Worm (Caenorhabditis elegans): ENCODE results near the gene W02F12.4.
A peak's percentile ranks its signal among the peaks of the same experiment; 100 is the strongest.

The W02F12.4 gene

DNA sequence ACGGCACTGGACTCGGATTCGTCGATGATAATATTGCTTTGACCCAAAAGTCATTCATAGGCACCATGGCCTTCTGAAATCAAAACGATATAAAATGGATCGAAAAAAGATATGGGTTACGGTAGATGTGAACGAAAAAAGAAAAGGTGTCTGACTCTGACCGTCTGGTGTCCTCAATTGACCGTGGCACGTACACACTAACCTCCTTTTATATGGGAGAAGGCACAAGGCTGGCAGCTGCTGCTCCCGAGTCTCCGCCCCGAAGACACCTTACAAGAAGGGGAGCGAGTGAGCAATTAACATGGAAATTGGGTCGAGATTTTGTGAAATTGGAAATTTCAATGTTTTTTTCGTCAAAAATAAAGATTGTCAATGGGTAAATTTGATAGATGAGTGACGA, 25.2 kb downstream of the W02F12.4 start, which contains the start of gene egl-46:
Gene egl-46, minus strand, starts transcription at position 73 of the 400 bp plus-strand sequence.
- TF ChIP-seq dao-5 (tag; optimal IDR thresholded peaks at IDR 0.05) (no peak), him-1 (tag; optimal IDR thresholded peaks at IDR 0.05) (no peak), W03F9.2 (tag; optimal IDR thresholded peaks at IDR 0.05) (no peak)

DNA sequence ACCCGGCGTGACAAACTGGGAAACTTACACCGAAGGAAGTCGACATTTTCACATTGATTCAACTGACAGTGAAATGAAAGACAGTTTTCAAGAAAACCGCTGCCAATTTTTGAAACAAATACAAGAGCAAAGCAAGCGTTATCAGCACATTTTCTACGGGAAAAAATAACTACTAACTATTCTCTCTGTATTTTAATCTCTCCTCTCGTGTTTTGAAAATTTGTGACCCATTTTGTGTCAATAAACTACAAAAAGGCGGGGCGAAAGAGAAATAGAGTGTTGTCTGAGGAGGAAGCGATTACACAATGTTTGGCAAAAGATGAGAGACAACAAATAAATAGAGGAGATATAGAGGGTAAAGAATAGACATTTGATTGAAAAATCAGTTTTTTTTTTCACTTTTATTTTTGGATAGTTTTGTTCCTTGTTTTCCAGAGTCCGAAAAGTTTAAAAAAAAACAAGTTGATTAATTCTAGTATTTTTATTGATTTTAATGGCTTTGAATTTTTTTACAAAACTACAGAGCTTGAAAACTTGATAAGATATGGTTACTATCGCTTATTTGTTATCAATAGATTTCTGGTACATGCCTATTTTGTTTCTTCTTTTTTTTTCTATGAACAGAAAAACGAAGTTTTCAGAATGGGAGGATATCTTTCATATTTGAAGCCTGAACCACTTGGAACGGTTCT, 30.4 kb downstream of the W02F12.4 start, which contains the start of gene cest-34:
Gene cest-34, plus strand, starts transcription at position 642 of the 692 bp plus-strand sequence.
- no peak for TF ChIP-seq him-1 (tag; optimal IDR thresholded peaks at IDR 0.05)
- no peak for TF ChIP-seq dao-5 (tag; optimal IDR thresholded peaks at IDR 0.05)
- no peak for TF ChIP-seq W03F9.2 (tag; optimal IDR thresholded peaks at IDR 0.05)

- no peak for TF ChIP-seq W03F9.2 (tag; optimal IDR thresholded peaks at IDR 0.05)
- no peak for TF ChIP-seq dao-5 (tag; optimal IDR thresholded peaks at IDR 0.05)
- TF ChIP-seq him-1 (tag; optimal IDR thresholded peaks at IDR 0.05): no peak
Measured at ce11 chrV:6673967-6674366, 32.8 kb downstream of the W02F12.4 start, which contains the start of gene cest-31. cest-31 (plus strand) TSS chrV:6674267.

DNA sequence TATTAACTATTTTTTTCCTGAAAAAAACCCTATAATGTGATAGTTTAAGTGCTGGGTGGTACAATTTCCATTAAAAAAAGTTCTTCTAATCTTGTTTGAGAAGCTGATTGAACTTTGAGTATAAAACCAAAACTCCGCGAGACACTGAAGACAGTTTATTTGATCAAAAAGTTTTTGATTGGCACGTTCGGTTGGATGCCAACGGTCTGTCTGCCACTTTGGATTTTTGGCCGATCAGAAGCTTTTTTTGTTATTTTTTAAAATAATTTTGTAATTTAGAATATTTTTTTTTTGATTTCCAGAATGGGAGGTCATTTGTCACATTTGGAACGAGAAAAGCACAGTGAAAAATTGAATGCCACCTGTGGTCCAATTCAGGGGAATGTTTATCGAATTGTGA, 37.2 kb downstream of the W02F12.4 start, which contains the start of gene cest-28:
Gene cest-28, plus strand, starts transcription at position 301 of the 400 bp plus-strand sequence.
- TF ChIP-seq dao-5 (tag; optimal IDR thresholded peaks at IDR 0.05) (no peak), W03F9.2 (tag; optimal IDR thresholded peaks at IDR 0.05) (no peak), him-1 (tag; optimal IDR thresholded peaks at IDR 0.05) (no peak)

- TF ChIP-seq W03F9.2 (tag; optimal IDR thresholded peaks at IDR 0.05): no peak
- TF ChIP-seq him-1 (tag; optimal IDR thresholded peaks at IDR 0.05): no peak
- TF ChIP-seq dao-5 (tag; optimal IDR thresholded peaks at IDR 0.05): no peak
Measured at ce11 chrV:6668741-6669140, 38.0 kb downstream of the W02F12.4 start, which contains the start of gene str-180. str-180 (minus strand) TSS chrV:6668841.

- no peak for TF ChIP-seq him-1 (tag; optimal IDR thresholded peaks at IDR 0.05)
- TF ChIP-seq dao-5 (tag; optimal IDR thresholded peaks at IDR 0.05): no peak
- no peak for TF ChIP-seq W03F9.2 (tag; optimal IDR thresholded peaks at IDR 0.05)
Measured at ce11 chrV:6666557-6666956, 40.2 kb downstream of the W02F12.4 start.

DNA sequence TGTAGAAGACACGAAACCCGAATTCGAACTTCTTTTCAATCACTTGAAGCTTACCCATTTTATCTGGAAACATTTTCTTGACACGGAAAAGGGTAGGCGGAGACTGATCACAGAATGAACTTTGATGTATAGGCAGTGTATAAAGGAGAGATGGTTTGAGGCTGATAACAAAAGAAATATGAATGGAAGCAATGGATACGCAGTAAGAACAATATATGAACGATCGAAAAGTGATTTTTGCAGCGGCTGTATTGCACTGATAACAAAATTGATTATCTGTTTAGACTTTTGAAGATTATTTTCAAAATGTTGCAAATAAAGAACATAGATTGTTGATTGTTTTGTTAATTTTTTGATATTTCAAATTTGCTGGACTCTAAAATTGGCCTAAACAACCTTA, 41.0 kb downstream of the W02F12.4 start, which contains the start of gene pmp-5:
Gene pmp-5, minus strand, starts transcription at position 63 of the 400 bp plus-strand sequence.
- no peak for TF ChIP-seq him-1 (tag; optimal IDR thresholded peaks at IDR 0.05)
- no peak for TF ChIP-seq dao-5 (tag; optimal IDR thresholded peaks at IDR 0.05)
- TF ChIP-seq W03F9.2 (tag; optimal IDR thresholded peaks at IDR 0.05): no peak

DNA sequence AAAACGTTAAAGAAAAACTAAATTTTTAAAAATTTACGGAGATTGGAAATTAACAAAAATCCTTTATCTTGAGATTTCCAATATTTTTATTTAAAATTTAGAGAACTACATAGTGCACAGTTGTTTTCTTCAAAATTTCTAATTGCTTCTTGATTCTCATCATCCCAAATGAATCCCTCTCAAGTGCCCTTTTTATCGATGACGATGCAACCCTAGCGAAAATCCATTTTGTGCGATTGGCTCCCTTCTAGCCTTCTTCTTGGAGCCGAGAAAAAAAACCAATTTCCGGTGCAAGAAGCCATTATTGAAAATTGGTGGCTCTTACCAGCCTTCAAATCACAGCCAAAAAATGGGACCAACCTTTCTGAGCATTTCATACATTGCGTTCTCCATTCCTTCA, 44.2 kb downstream of the W02F12.4 start:
- TF ChIP-seq him-1 (tag; optimal IDR thresholded peaks at IDR 0.05): no peak
- no peak for TF ChIP-seq W03F9.2 (tag; optimal IDR thresholded peaks at IDR 0.05)
- no peak for TF ChIP-seq dao-5 (tag; optimal IDR thresholded peaks at IDR 0.05)

DNA sequence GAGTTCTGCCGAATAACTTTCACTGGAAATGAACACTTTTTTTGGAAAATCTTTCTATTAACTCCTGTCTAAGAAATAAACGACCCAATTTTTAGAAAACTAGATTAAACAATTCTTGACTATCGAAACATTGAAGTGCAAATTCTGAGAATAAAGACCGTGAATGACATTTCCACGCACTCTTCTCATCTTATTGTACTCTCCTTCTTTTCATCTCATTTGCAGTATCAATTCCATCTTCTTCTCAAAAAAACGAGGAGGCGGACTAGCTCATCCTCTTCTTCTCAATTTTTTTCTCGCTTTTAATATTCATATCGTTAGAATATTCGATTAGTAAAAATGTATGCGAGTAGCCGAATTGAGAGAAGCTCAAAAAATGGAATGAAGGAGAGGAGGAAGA, 45.1 kb downstream of the W02F12.4 start:
- TF ChIP-seq W03F9.2 (tag; optimal IDR thresholded peaks at IDR 0.05) (no peak), dao-5 (tag; optimal IDR thresholded peaks at IDR 0.05) (no peak), him-1 (tag; optimal IDR thresholded peaks at IDR 0.05) (no peak)

DNA sequence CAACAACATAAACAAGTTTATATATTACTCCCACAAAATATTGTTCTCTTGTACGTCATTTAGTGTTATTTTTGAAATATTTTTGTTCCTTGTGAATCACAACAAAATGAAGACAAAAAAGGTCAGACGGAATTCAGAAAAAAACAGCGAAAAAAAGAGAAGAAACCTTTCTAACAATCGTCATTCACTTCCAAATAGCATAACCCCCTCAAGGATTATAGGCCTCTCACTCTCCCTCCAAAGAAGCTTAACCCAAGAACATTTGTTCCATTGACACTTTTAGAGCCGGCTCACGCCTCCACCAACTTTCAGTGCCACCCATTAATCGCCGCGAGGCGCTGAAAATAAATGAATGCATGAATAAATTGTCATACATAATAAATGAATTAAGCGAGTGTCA, 47.2 kb downstream of the W02F12.4 start:
- TF ChIP-seq W03F9.2 (tag; optimal IDR thresholded peaks at IDR 0.05) (no peak), dao-5 (tag; optimal IDR thresholded peaks at IDR 0.05) (no peak), him-1 (tag; optimal IDR thresholded peaks at IDR 0.05) (no peak)

- peak; percentile 76 for TF ChIP-seq him-1 (tag; optimal IDR thresholded peaks at IDR 0.05)
- no peak for TF ChIP-seq dao-5 (tag; optimal IDR thresholded peaks at IDR 0.05)
Measured at ce11 chrV:6658765-6659164, 48.0 kb downstream of the W02F12.4 start.

ce11 chrV:6657532-6658259, 49.0 kb downstream of the W02F12.4 start:
- TF ChIP-seq dao-5 (tag; optimal IDR thresholded peaks at IDR 0.05) (no peak), W03F9.2 (tag; optimal IDR thresholded peaks at IDR 0.05) (no peak), him-1 (tag; optimal IDR thresholded peaks at IDR 0.05) (no peak)

- TF ChIP-seq him-1 (tag; optimal IDR thresholded peaks at IDR 0.05) (no peak), dao-5 (tag; optimal IDR thresholded peaks at IDR 0.05) (no peak), W03F9.2 (tag; optimal IDR thresholded peaks at IDR 0.05) (peak; percentile 75)
Measured at ce11 chrV:6656451-6657115, 50.2 kb downstream of the W02F12.4 start, which contains the start of gene snb-1. snb-1 (minus strand) TSS chrV:6656501.
